Fruit fly (Drosophila melanogaster) Kc167 (cell line): ENCODE results near the gene CG7182.

Experiments
- h ChIP-seq: fragments of >200 bp; optimal IDR thresholded peaks from 3 replicates; lab custom pipeline; 2018; ENCODE audit warnings: missing external identifiers
- psq ChIP-seq: fragments of >200 bp; optimal IDR thresholded peaks from 2 replicates; lab custom pipeline; 2017; ENCODE audit warnings: missing external identifiers
- ttk ChIP-seq: sonication (Bioruptor generic); optimal IDR thresholded peaks from 2 replicates; lab custom pipeline; 2017; ENCODE audit warnings: missing external identifiers

dm6 chr3L:8385055-8385454, 38.9 kb upstream of the CG7182 start:
- TF ChIP-seq h (lab: Kevin White, UChicago) (no peak), ttk (lab: Kevin White, UChicago) (no peak), psq (lab: Kevin White, UChicago) (no peak)
